Worm (Caenorhabditis elegans): Measurements from ENCODE around the gene F22B7.1.

F22B7.1 gene

ce11 chrIII:8646021-8646420 is 19.1 kb upstream of the F22B7.1 start:
- TF ChIP-seq F49E8.2 (tag; optimal IDR thresholded peaks at IDR 0.05; ENCODE audit: insufficient read depth) = peak; percentile 16
- TF ChIP-seq lin-26 (GFP tag; IDR thresholded peaks at IDR 0.05) = peak; percentile 80
- no peak for TF ChIP-seq pha-4 (tag; optimal IDR thresholded peaks at IDR 0.05)
- TF ChIP-seq hrde-1 (tag; optimal IDR thresholded peaks at IDR 0.05; ENCODE audit: borderline replicate concordance) = no peak
- peak; percentile 71 for TF ChIP-seq snpc-3.4 (tag; optimal IDR thresholded peaks at IDR 0.05)
- no peak for TF ChIP-seq ceh-91 (GFP tag; IDR thresholded peaks at IDR 0.05)
- peak; percentile 83 for TF ChIP-seq B0261.1 (tag; optimal IDR thresholded peaks at IDR 0.05)
- TF ChIP-seq madf-6 (GFP tag; IDR thresholded peaks at IDR 0.05) = no peak; the same call in 1 of the 2 replicates
- TF ChIP-seq nhr-120 (GFP tag; IDR thresholded peaks at IDR 0.05) = no peak
- no peak for TF ChIP-seq C17E4.6 (GFP tag; IDR thresholded peaks at IDR 0.05)
- TF ChIP-seq ceh-58 (GFP tag; IDR thresholded peaks at IDR 0.05) = no peak
- no peak for TF ChIP-seq madf-3 (GFP tag; IDR thresholded peaks at IDR 0.05)
- TF ChIP-seq ceh-40 (GFP tag; IDR thresholded peaks at IDR 0.05) = no peak
- no peak for TF ChIP-seq K12H6.12 (tag; optimal IDR thresholded peaks at IDR 0.05)
- TF ChIP-seq F52B5.7 (tag; optimal IDR thresholded peaks at IDR 0.05) = no peak
- no peak for TF ChIP-seq ztf-22 (GFP tag; optimal IDR thresholded peaks at IDR 0.05)
- no peak for TF ChIP-seq C06A6.2 (GFP tag; conservative IDR thresholded peaks at IDR 0.05)
- no peak for TF ChIP-seq F55B11.4 (tag; optimal IDR thresholded peaks at IDR 0.05; ENCODE audit: borderline replicate concordance, insufficient read depth)
- peak; percentile 41; the same call in 1 of the 2 replicates for TF ChIP-seq D2030.7 (GFP tag; IDR thresholded peaks at IDR 0.05)
- peak; percentile 61 for TF ChIP-seq snpc-4 (GFP tag; optimal IDR thresholded peaks at IDR 0.05)
- peak in 2 of 4 experiments; percentile 22 to 54 for TF ChIP-seq snpc-4 (tag; optimal IDR thresholded peaks at IDR 0.05)
- TF ChIP-seq F23B12.7 (tag; optimal IDR thresholded peaks at IDR 0.05; ENCODE audit: insufficient read depth) = peak; percentile 39
- TF ChIP-seq ztf-3 (GFP tag; optimal IDR thresholded peaks at IDR 0.05) = no peak
- TF ChIP-seq fkh-3 (tag; optimal IDR thresholded peaks at IDR 0.05) = no peak
- TF ChIP-seq Y56A3A.18 (GFP tag; IDR thresholded peaks at IDR 0.05) = peak; percentile 49; the same call in 1 of the 2 replicates
- no peak for TF ChIP-seq dpff-1 (tag; optimal IDR thresholded peaks at IDR 0.05)
- TF ChIP-seq akir-1 (GFP tag; optimal IDR thresholded peaks at IDR 0.05) = no peak
- TF ChIP-seq chd-7 (tag; optimal IDR thresholded peaks at IDR 0.05) = no peak
- no peak for TF ChIP-seq aptf-2 (GFP tag; conservative IDR thresholded peaks at IDR 0.05)
- TF ChIP-seq F57A8.1 (GFP tag; optimal IDR thresholded peaks at IDR 0.05) = no peak
- no peak for TF ChIP-seq sea-2 (GFP tag; IDR thresholded peaks at IDR 0.05)
- TF ChIP-seq ztf-28 (GFP tag; IDR thresholded peaks at IDR 0.05) = 0 out of 2 replicates have a peak, but pooled peaks have one; percentile 8
- no peak for TF ChIP-seq zfh-2 (GFP tag; conservative IDR thresholded peaks at IDR 0.05)
- no peak for TF ChIP-seq hmg-20 (GFP tag; IDR thresholded peaks at IDR 0.05)
- no peak for TF ChIP-seq ceh-100 (GFP tag; IDR thresholded peaks at IDR 0.05)
- no peak for TF ChIP-seq lsy-27 (tag; optimal IDR thresholded peaks at IDR 0.05; ENCODE audit: borderline replicate concordance, insufficient read depth)
- no peak for TF ChIP-seq cebp-1 (GFP tag; IDR thresholded peaks at IDR 0.05)
- TF ChIP-seq cebp-1 (tag; optimal IDR thresholded peaks at IDR 0.05) = no peak
- no peak for TF ChIP-seq mel-28 (tag; optimal IDR thresholded peaks at IDR 0.05; ENCODE audit: borderline replicate concordance)
- TF ChIP-seq mes-4 (tag; optimal IDR thresholded peaks at IDR 0.05) = no peak
- no peak for TF ChIP-seq lin-40 (tag; optimal IDR thresholded peaks at IDR 0.05)
- no peak for TF ChIP-seq nhr-27 (tag; optimal IDR thresholded peaks at IDR 0.05)
- TF ChIP-seq T07F8.4 (tag; optimal IDR thresholded peaks at IDR 0.05) = peak; percentile 25
- TF ChIP-seq F10E7.11 (tag; optimal IDR thresholded peaks at IDR 0.05) = no peak
- no peak for TF ChIP-seq lin-54 (GFP tag; optimal IDR thresholded peaks at IDR 0.05)
- TF ChIP-seq xnd-1 (tag; optimal IDR thresholded peaks at IDR 0.05) = no peak
- no peak for TF ChIP-seq sptf-2 (GFP tag; optimal IDR thresholded peaks at IDR 0.05)
- peak; percentile 56 for TF ChIP-seq hmg-1.2 (GFP tag; IDR thresholded peaks at IDR 0.05)

All from whole organism, young adult.